Worm (Caenorhabditis elegans): ENCODE results near the gene grd-6.

The grd-6 gene

ce11 chrV:9217158-9217557, 4.5 kb upstream of the grd-6 start, which contains the start of gene pacs-1:
Gene pacs-1, minus strand, starts transcription at chrV:9217258.
- TF ChIP-seq unc-62 (GFP tag; optimal IDR thresholded peaks at IDR 0.05): no peak

DNA sequence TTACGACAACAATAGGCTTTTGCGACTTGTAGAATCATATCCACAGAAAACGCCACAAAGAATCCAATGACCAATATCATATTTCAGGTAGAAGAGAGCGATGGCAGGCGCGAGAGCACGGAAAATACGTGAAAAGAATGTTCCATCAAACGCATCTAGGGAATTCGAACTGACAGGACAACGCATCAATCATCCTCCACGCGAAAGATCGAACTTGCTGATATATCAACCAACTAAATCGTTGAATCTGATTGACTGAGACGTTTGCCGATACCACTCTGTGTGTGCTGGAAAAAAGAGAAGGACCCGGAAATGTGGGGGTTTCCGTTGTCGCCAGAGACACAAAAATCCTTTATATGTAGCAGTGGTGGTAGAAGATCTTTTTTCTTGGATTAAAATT, 3.5 kb upstream of the grd-6 start:
- no peak for TF ChIP-seq unc-62 (GFP tag; optimal IDR thresholded peaks at IDR 0.05)

DNA sequence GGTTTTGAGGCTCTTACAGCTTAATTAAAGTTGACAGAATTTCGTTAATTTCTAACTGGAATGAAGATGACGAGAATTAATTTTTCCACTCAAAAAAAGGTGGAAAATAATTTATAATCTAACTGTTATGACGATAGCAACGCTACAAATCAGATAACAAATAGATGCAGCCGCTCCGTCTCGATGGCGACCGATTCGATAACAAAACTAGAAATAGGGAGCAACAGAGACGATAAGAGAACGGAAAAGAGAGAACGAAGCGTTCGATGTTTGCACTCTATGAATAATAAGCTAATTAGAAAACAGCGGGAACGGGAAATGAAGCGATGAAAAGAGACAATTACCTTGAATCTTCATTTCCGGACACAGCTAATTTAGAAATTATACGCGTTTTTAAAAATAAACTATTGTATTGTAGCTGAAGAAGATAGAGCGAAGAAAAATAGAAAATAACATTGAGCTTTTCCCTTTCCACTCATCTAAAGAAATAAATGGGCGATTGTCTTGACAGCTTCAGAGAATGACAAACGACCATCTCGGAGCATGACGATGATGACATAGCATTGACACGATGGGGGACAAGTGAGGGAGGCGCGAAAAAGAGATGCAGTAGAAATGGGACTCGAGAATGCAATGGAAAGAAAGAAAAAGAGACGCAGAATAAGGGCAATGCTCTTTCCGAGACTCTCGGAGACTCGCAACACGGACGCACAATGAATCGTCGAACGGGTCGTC, 2.8 kb upstream of the grd-6 start:
- no peak for TF ChIP-seq unc-62 (GFP tag; optimal IDR thresholded peaks at IDR 0.05)

- no peak for TF ChIP-seq unc-62 (GFP tag; optimal IDR thresholded peaks at IDR 0.05)
Observed at ce11 chrV:9219390-9219733, 2.3 kb upstream of the grd-6 start.

- TF ChIP-seq unc-62 (GFP tag; optimal IDR thresholded peaks at IDR 0.05): no peak
Observed at ce11 chrV:9220444-9220843, 1.2 kb upstream of the grd-6 start.

DNA sequence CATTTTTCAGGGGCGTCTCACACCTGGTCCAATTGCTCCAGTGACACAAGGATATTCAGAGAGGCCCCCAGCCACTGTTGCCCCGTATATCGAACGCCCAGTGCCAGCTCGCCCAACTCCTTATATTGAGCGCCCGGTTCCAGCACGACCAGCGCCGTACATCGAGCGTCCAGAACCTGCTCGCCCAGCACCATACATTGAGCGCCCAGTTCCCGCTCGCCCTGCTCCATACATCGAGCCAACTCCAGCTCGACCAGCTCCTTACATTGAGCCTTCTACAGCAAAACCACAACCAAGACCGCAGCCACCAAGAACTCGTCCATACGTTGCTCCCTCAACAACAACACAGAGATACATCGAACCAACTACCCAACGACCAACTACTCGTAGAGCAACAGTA, 1.2 kb downstream of the grd-6 start:
- TF ChIP-seq unc-62 (GFP tag; optimal IDR thresholded peaks at IDR 0.05): no peak

- TF ChIP-seq unc-62 (GFP tag; optimal IDR thresholded peaks at IDR 0.05): no peak
Observed at ce11 chrV:9224377-9224776, 2.7 kb downstream of the grd-6 start.

ce11 chrV:9224981-9225380, 3.3 kb downstream of the grd-6 start:
- no peak for TF ChIP-seq unc-62 (GFP tag; optimal IDR thresholded peaks at IDR 0.05)

DNA sequence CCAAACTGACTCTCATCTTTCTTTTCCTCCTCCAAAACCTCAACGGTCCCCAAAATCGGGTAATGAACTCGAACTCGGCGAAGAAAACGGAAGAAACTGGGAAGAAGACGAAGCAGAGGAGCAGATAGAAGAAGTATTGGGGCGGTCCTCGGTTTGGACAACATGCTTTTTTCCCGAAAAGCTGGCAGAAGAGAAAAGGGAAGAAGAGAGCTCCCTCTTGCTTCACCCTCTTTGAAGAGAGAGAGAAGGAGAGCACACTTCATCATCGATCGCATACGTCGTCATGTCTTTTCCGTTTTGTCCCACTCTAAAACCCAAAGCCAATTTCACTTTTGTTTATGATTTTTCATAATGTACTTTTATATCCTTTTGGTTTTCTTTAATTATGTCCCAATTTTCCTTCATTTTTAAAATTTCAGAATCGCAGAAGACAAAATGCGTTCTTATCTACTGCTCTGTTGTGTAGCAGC, 4.0 kb downstream of the grd-6 start, which contains the start of gene F07C3.2:
F07C3.2 (plus strand) TSS at position 420 of the 470 bp plus-strand sequence.
- TF ChIP-seq unc-62 (GFP tag; optimal IDR thresholded peaks at IDR 0.05): no peak

ce11 chrV:9232296-9232695, 10.6 kb downstream of the grd-6 start, which contains the start of gene F07C3.3:
Gene F07C3.3, minus strand, starts transcription at chrV:9232396.
- no peak for TF ChIP-seq unc-62 (GFP tag; optimal IDR thresholded peaks at IDR 0.05)

DNA sequence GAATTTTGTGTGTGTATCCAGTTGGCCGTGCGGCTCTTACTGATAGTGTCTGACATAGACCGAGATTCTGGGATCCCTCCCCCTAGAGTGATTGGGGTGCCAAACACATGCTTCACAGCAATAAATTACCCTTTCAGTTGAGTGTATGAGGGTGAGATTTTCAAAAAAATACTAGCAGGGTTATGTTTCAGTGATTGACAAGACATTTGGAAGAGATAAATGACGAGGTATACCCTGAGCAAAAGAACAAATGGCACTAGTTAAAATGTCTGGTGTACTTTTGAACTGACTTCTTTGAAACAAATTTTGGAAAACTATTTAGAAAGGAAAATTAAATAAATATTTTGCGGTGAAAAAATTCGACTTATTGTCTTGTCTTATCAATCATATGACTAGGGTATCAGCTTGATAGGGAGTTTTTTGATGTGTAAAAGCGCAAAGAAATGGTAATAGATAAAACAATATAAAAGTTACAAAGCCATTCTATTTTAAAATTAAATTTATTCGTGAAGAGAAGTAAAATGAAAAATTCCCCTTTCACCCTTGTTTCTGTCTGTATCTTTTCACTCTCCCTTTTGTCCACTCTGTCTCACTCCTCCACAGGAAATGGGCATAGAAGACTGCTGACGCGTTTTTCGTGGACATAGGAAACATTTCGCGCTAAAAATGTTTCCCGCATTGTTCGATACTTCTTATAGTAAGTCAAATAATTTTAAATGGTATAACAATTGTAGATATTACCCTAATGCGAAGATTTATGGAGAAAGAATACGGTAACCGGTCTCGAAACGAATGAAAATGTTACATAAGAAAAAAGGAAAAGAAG, 21.7 kb downstream of the grd-6 start, which contains the start of gene glo-4:
glo-4 (minus strand) TSS at position 51 of the 826 bp plus-strand sequence.
- TF ChIP-seq unc-62 (GFP tag; optimal IDR thresholded peaks at IDR 0.05): no peak

- TF ChIP-seq unc-62 (GFP tag; optimal IDR thresholded peaks at IDR 0.05): no peak
Observed at ce11 chrV:9246260-9246659, 24.6 kb downstream of the grd-6 start, which contains the start of gene aat-2. Gene aat-2, minus strand, starts transcription at chrV:9246360.

ce11 chrV:9247416-9247815, 25.8 kb downstream of the grd-6 start:
- TF ChIP-seq unc-62 (GFP tag; optimal IDR thresholded peaks at IDR 0.05): no peak

- TF ChIP-seq unc-62 (GFP tag; optimal IDR thresholded peaks at IDR 0.05): no peak
Observed at ce11 chrV:9249206-9249605, 27.5 kb downstream of the grd-6 start, which contains the start of gene str-94. Gene str-94, minus strand, starts transcription at chrV:9249306.

- TF ChIP-seq unc-62 (GFP tag; optimal IDR thresholded peaks at IDR 0.05): no peak
Observed at ce11 chrV:9249932-9250331, 28.3 kb downstream of the grd-6 start, which contains the start of gene ptd-2. Gene ptd-2, plus strand, starts transcription at chrV:9250232.

- TF ChIP-seq unc-62 (GFP tag; optimal IDR thresholded peaks at IDR 0.05): no peak
Observed at ce11 chrV:9254012-9254696, 32.5 kb downstream of the grd-6 start, which contains the start of gene F07C3.9. Gene F07C3.9, minus strand, starts transcription at chrV:9254646.

All from whole organism, dauer.